Worm (Caenorhabditis elegans) whole organism, late embryonic: ENCODE data around the gene C25A8.1.

Source experiments
- F13H6.1 ChIP-seq: sonication (generic microtip); optimal IDR thresholded peaks from 2 replicates; lab custom pipeline; 2016; ENCODE audit warnings: missing genetic modification characterization, missing compliant biosample characterization
- nfya-1 ChIP-seq: sonication (generic microtip); optimal IDR thresholded peaks from 2 replicates; lab custom pipeline; 2017; ENCODE audit warnings: missing genetic modification characterization, mild to moderate bottlenecking, missing compliant biosample characterization, antibody characterized with exemption, moderate library complexity

- TF ChIP-seq F13H6.1 (tag; lab: Kevin White, UChicago) (no peak), nfya-1 (tag; lab: Kevin White, UChicago) (no peak)
These were observed 46.7 kb downstream of the C25A8.1 start, which contains the start of gene srx-50 for ce11 chrIV:7057677-7058076.
